Worm (Caenorhabditis elegans): ENCODE data around the gene ugt-18.

Gene ugt-18

ce11 chrV:12819792-12820453 is at the start of gene ugt-18, which contains the start of gene ZC443.4:
TSS of gene ugt-18 (plus strand) at chrV:12820260.
TSS of gene ZC443.4 (minus strand) at chrV:12819886.
- TF ChIP-seq cog-1 (tag; optimal IDR thresholded peaks at IDR 0.05) (no peak), tab-1 (GFP tag; IDR thresholded peaks at IDR 0.05) (no peak), ztf-29 (GFP tag; IDR thresholded peaks at IDR 0.05) (no peak), ref-1 (GFP tag; conservative IDR thresholded peaks at IDR 0.05) (no peak), T22C8.4 (GFP tag; IDR thresholded peaks at IDR 0.05) (no peak), flt-1 (GFP tag; IDR thresholded peaks at IDR 0.05) (no peak), klf-2 (GFP tag; conservative IDR thresholded peaks at IDR 0.05) (no peak), med-1 (GFP tag; optimal IDR thresholded peaks at IDR 0.05; ENCODE audit: insufficient read depth) (no peak), ztf-23 (GFP tag; IDR thresholded peaks at IDR 0.05) (no peak)

- no peak for TF ChIP-seq ref-1 (GFP tag; conservative IDR thresholded peaks at IDR 0.05)
- no peak for TF ChIP-seq klf-2 (GFP tag; conservative IDR thresholded peaks at IDR 0.05)
- no peak for TF ChIP-seq ztf-23 (GFP tag; IDR thresholded peaks at IDR 0.05)
- TF ChIP-seq T22C8.4 (GFP tag; IDR thresholded peaks at IDR 0.05), result no peak
- TF ChIP-seq ztf-29 (GFP tag; IDR thresholded peaks at IDR 0.05), result no peak
- no peak for TF ChIP-seq flt-1 (GFP tag; IDR thresholded peaks at IDR 0.05)
- no peak for TF ChIP-seq med-1 (GFP tag; optimal IDR thresholded peaks at IDR 0.05; ENCODE audit: insufficient read depth)
- TF ChIP-seq tab-1 (GFP tag; IDR thresholded peaks at IDR 0.05), result no peak
- TF ChIP-seq cog-1 (tag; optimal IDR thresholded peaks at IDR 0.05), result no peak
Measured at ce11 chrV:12773222-12773621, 46.8 kb upstream of the ugt-18 start, which contains the start of gene ZC455.1. TSS of gene ZC455.1 (plus strand) at chrV:12773522.

- TF ChIP-seq ref-1 (GFP tag; conservative IDR thresholded peaks at IDR 0.05), result no peak
- TF ChIP-seq med-1 (GFP tag; optimal IDR thresholded peaks at IDR 0.05; ENCODE audit: insufficient read depth), result no peak
- no peak for TF ChIP-seq ztf-23 (GFP tag; IDR thresholded peaks at IDR 0.05)
- TF ChIP-seq klf-2 (GFP tag; conservative IDR thresholded peaks at IDR 0.05), result no peak
- TF ChIP-seq tab-1 (GFP tag; IDR thresholded peaks at IDR 0.05), result no peak
- no peak for TF ChIP-seq cog-1 (tag; optimal IDR thresholded peaks at IDR 0.05)
- no peak for TF ChIP-seq flt-1 (GFP tag; IDR thresholded peaks at IDR 0.05)
- TF ChIP-seq T22C8.4 (GFP tag; IDR thresholded peaks at IDR 0.05), result no peak
- no peak for TF ChIP-seq ztf-29 (GFP tag; IDR thresholded peaks at IDR 0.05)
Measured at ce11 chrV:12773852-12774251, 46.2 kb upstream of the ugt-18 start.

- TF ChIP-seq cog-1 (tag; optimal IDR thresholded peaks at IDR 0.05) (peak; percentile 58), flt-1 (GFP tag; IDR thresholded peaks at IDR 0.05) (peak; percentile 97), med-1 (GFP tag; optimal IDR thresholded peaks at IDR 0.05; ENCODE audit: insufficient read depth) (peak; percentile 67), tab-1 (GFP tag; IDR thresholded peaks at IDR 0.05) (peak; percentile 96), ref-1 (GFP tag; conservative IDR thresholded peaks at IDR 0.05) (peak; percentile 90), ztf-29 (GFP tag; IDR thresholded peaks at IDR 0.05) (peak; percentile 96), ztf-23 (GFP tag; IDR thresholded peaks at IDR 0.05) (peak; percentile 97), T22C8.4 (GFP tag; IDR thresholded peaks at IDR 0.05) (peak; percentile 93), klf-2 (GFP tag; conservative IDR thresholded peaks at IDR 0.05) (peak; percentile 98)
Measured at ce11 chrV:12780248-12780647, 39.8 kb upstream of the ugt-18 start.

ce11 chrV:12784861-12785260 is 35.2 kb upstream of the ugt-18 start, which contains the start of gene sre-20:
TSS of gene sre-20 (minus strand) at chrV:12784961.
- TF ChIP-seq ref-1 (GFP tag; conservative IDR thresholded peaks at IDR 0.05), result no peak
- no peak for TF ChIP-seq ztf-29 (GFP tag; IDR thresholded peaks at IDR 0.05)
- no peak for TF ChIP-seq cog-1 (tag; optimal IDR thresholded peaks at IDR 0.05)

ce11 chrV:12786340-12786739 is 33.7 kb upstream of the ugt-18 start:
- TF ChIP-seq ztf-29 (GFP tag; IDR thresholded peaks at IDR 0.05) (no peak), tab-1 (GFP tag; IDR thresholded peaks at IDR 0.05) (no peak)

- TF ChIP-seq med-1 (GFP tag; optimal IDR thresholded peaks at IDR 0.05; ENCODE audit: insufficient read depth), result no peak
- no peak for TF ChIP-seq cog-1 (tag; optimal IDR thresholded peaks at IDR 0.05)
- TF ChIP-seq ztf-29 (GFP tag; IDR thresholded peaks at IDR 0.05), result no peak
- TF ChIP-seq T22C8.4 (GFP tag; IDR thresholded peaks at IDR 0.05), result no peak
- TF ChIP-seq ref-1 (GFP tag; conservative IDR thresholded peaks at IDR 0.05), result no peak
Measured at ce11 chrV:12787026-12787425, 33.0 kb upstream of the ugt-18 start, which contains the start of gene fkb-4. TSS of gene fkb-4 (minus strand) at chrV:12787126.

ce11 chrV:12788451-12788850 is 31.6 kb upstream of the ugt-18 start, which contains the start of gene srbc-44:
TSS of gene srbc-44 (minus strand) at chrV:12788551.
- TF ChIP-seq cog-1 (tag; optimal IDR thresholded peaks at IDR 0.05) (no peak), ztf-29 (GFP tag; IDR thresholded peaks at IDR 0.05) (no peak), klf-2 (GFP tag; conservative IDR thresholded peaks at IDR 0.05) (no peak), ztf-23 (GFP tag; IDR thresholded peaks at IDR 0.05) (no peak), flt-1 (GFP tag; IDR thresholded peaks at IDR 0.05) (no peak), T22C8.4 (GFP tag; IDR thresholded peaks at IDR 0.05) (no peak), ref-1 (GFP tag; conservative IDR thresholded peaks at IDR 0.05) (no peak), med-1 (GFP tag; optimal IDR thresholded peaks at IDR 0.05; ENCODE audit: insufficient read depth) (no peak), tab-1 (GFP tag; IDR thresholded peaks at IDR 0.05) (no peak)

ce11 chrV:12790188-12790587 is 29.9 kb upstream of the ugt-18 start, which contains the start of gene srbc-43:
TSS of gene srbc-43 (minus strand) at chrV:12790518.
- TF ChIP-seq cog-1 (tag; optimal IDR thresholded peaks at IDR 0.05) (no peak), flt-1 (GFP tag; IDR thresholded peaks at IDR 0.05) (no peak), ztf-29 (GFP tag; IDR thresholded peaks at IDR 0.05) (no peak), T22C8.4 (GFP tag; IDR thresholded peaks at IDR 0.05) (no peak), klf-2 (GFP tag; conservative IDR thresholded peaks at IDR 0.05) (no peak), ref-1 (GFP tag; conservative IDR thresholded peaks at IDR 0.05) (no peak), ztf-23 (GFP tag; IDR thresholded peaks at IDR 0.05) (no peak), tab-1 (GFP tag; IDR thresholded peaks at IDR 0.05) (no peak), med-1 (GFP tag; optimal IDR thresholded peaks at IDR 0.05; ENCODE audit: insufficient read depth) (no peak)

- TF ChIP-seq tab-1 (GFP tag; IDR thresholded peaks at IDR 0.05) (no peak), ref-1 (GFP tag; conservative IDR thresholded peaks at IDR 0.05) (no peak), ztf-29 (GFP tag; IDR thresholded peaks at IDR 0.05) (no peak), cog-1 (tag; optimal IDR thresholded peaks at IDR 0.05) (no peak), med-1 (GFP tag; optimal IDR thresholded peaks at IDR 0.05; ENCODE audit: insufficient read depth) (no peak), flt-1 (GFP tag; IDR thresholded peaks at IDR 0.05) (no peak), ztf-23 (GFP tag; IDR thresholded peaks at IDR 0.05) (no peak), T22C8.4 (GFP tag; IDR thresholded peaks at IDR 0.05) (no peak), klf-2 (GFP tag; conservative IDR thresholded peaks at IDR 0.05) (no peak)
Measured at ce11 chrV:12792752-12793151, 27.3 kb upstream of the ugt-18 start, which contains the start of gene ugt-5. TSS of gene ugt-5 (minus strand) at chrV:12792965.

Measured in whole organism, midembryonic.